ENCODE assay signal across 1 fruit fly cellular context in genomic region chr2L:10408122-10408576, dm6.
TF ChIP-seq lines count a peak whose summit lies in the region.

Ip259 (plus strand) TSS chr2L:10408352.
RpS27A (plus strand) TSS chr2L:10408352.

TF ChIP-seq in whole organism, embryonic, 481 proteins besides CTCF, POLR2A, EP300 and RAD21 (continued from another document and continues in another):
- peak; percentile 61 for TF ChIP-seq CG3065 (GFP tag; optimal IDR thresholded peaks at IDR 0.05; lab: Kevin White, UChicago)
- peak; percentile 47 for TF ChIP-seq CG8281 (tag; optimal IDR thresholded peaks at IDR 0.05; lab: Kevin White, UChicago)
- TF ChIP-seq CG12104 (GFP tag; optimal IDR thresholded peaks at IDR 0.05; lab: Kevin White, UChicago), result peak; percentile 85
- TF ChIP-seq Mrtf (GFP tag; IDR thresholded peaks at IDR 0.05; lab: Robert Waterston, UW), result no peak; the same call in 1 of the 3 replicates
- TF ChIP-seq Med (GFP tag; lab: Kevin White, UChicago), result peak; percentile 97
- TF ChIP-seq zen2 (GFP tag; IDR thresholded peaks at IDR 0.05; lab: Robert Waterston, UW; ENCODE audit: partially characterized antibody), result no peak
- peak; percentile 84 for TF ChIP-seq sob (GFP tag; IDR thresholded peaks at IDR 0.05; lab: Robert Waterston, UW)
- TF ChIP-seq CG18599 (GFP tag; optimal IDR thresholded peaks at IDR 0.05; lab: Kevin White, UChicago), result no peak
- peak; percentile 42 for TF ChIP-seq CG15696 (tag; optimal IDR thresholded peaks at IDR 0.05; lab: Kevin White, UChicago)
- TF ChIP-seq Dad (GFP tag; optimal IDR thresholded peaks at IDR 0.05; lab: Kevin White, UChicago), result peak; percentile 65
- TF ChIP-seq Dip3 (GFP tag; optimal IDR thresholded peaks at IDR 0.05; lab: Kevin White, UChicago), result peak; percentile 68
- peak; percentile 53; the same call in 1 of the 3 replicates for TF ChIP-seq so (GFP tag; IDR thresholded peaks at IDR 0.05; lab: Robert Waterston, UW)
- 0 out of 2 replicates have a peak, but pooled peaks have one; percentile 35 for TF ChIP-seq cas (GFP tag; IDR thresholded peaks at IDR 0.05; lab: Robert Waterston, UW)
- TF ChIP-seq CG18476 (GFP tag; optimal IDR thresholded peaks at IDR 0.05; lab: Kevin White, UChicago), result peak; percentile 42
- no peak for TF ChIP-seq ro (GFP tag; IDR thresholded peaks at IDR 0.05; lab: Robert Waterston, UW)
- peak; percentile 30 to 82 for TF ChIP-seq dpn (GFP tag; optimal IDR thresholded peaks at IDR 0.05; lab: Kevin White, UChicago)
- TF ChIP-seq bsh (GFP tag; optimal IDR thresholded peaks at IDR 0.05; lab: Kevin White, UChicago), result peak in 1 of 2 experiments; percentile 61
- no peak for TF ChIP-seq CG43689 (GFP tag; IDR thresholded peaks at IDR 0.05; lab: Robert Waterston, UW)
- TF ChIP-seq Xbp1 (GFP tag; optimal IDR thresholded peaks at IDR 0.05; lab: Kevin White, UChicago), result peak; percentile 75
- peak; percentile 87 for TF ChIP-seq vvl (GFP tag; IDR thresholded peaks at IDR 0.05; lab: Robert Waterston, UW)
- peak; percentile 80 for TF ChIP-seq CG10209 (GFP tag; optimal IDR thresholded peaks at IDR 0.05; lab: Kevin White, UChicago)
- peak; percentile 57 for TF ChIP-seq CG10979 (tag; optimal IDR thresholded peaks at IDR 0.05; lab: Kevin White, UChicago)
- TF ChIP-seq ttk (GFP tag; IDR thresholded peaks at IDR 0.05; lab: Robert Waterston, UW), result peak; percentile 75
- peak; percentile 86; the same call in 1 of the 2 replicates for TF ChIP-seq chm (GFP tag; IDR thresholded peaks at IDR 0.05; lab: Robert Waterston, UW)
- TF ChIP-seq CkIIα-i1 (GFP tag; IDR thresholded peaks at IDR 0.05; lab: Robert Waterston, UW), result no peak
- no peak for TF ChIP-seq zf30C (GFP tag; optimal IDR thresholded peaks at IDR 0.05; lab: Kevin White, UChicago)
- no peak for TF ChIP-seq CG10462 (GFP tag; optimal IDR thresholded peaks at IDR 0.05; lab: Kevin White, UChicago)
- no peak for TF ChIP-seq CG10565 (GFP tag; optimal IDR thresholded peaks at IDR 0.05; lab: Kevin White, UChicago)
- peak; percentile 71 for TF ChIP-seq mam (GFP tag; optimal IDR thresholded peaks at IDR 0.05; lab: Kevin White, UChicago)
- TF ChIP-seq HLH54F (GFP tag; optimal IDR thresholded peaks at IDR 0.05; lab: Kevin White, UChicago), result peak; percentile 58
- TF ChIP-seq CG8478 (optimal IDR thresholded peaks at IDR 0.05; lab: Kevin White, UChicago), result no peak
- TF ChIP-seq CG16815 (GFP tag; optimal IDR thresholded peaks at IDR 0.05; lab: Kevin White, UChicago), result peak; percentile 6
- TF ChIP-seq HmgZ (tag; optimal IDR thresholded peaks at IDR 0.05; lab: Kevin White, UChicago), result peak; percentile 71
- peak; percentile 62 for TF ChIP-seq p53 (GFP tag; optimal IDR thresholded peaks at IDR 0.05; lab: Kevin White, UChicago)
- no peak for TF ChIP-seq Jarid2 (GFP tag; optimal IDR thresholded peaks at IDR 0.05; lab: Kevin White, UChicago)
- peak; percentile 21 for TF ChIP-seq ems (GFP tag; optimal IDR thresholded peaks at IDR 0.05; lab: Kevin White, UChicago)
- TF ChIP-seq CG1602 (GFP tag; optimal IDR thresholded peaks at IDR 0.05; lab: Kevin White, UChicago), result peak; percentile 24
- TF ChIP-seq eyg (GFP tag; optimal IDR thresholded peaks at IDR 0.05; lab: Kevin White, UChicago), result peak; percentile 41
- peak; percentile 84 for TF ChIP-seq CG9876 (GFP tag; optimal IDR thresholded peaks at IDR 0.05; lab: Kevin White, UChicago)
- no peak for TF ChIP-seq abd-A (tag; optimal IDR thresholded peaks at IDR 0.05; lab: Kevin White, UChicago)
- TF ChIP-seq CG11247 (GFP tag; IDR thresholded peaks at IDR 0.05; lab: Robert Waterston, UW), result peak; percentile 68
- TF ChIP-seq Ets65A (GFP tag; lab: Kevin White, UChicago), result peak; percentile 98
- peak; percentile 61 for TF ChIP-seq Atf3 (GFP tag; optimal IDR thresholded peaks at IDR 0.05; lab: Kevin White, UChicago)
- TF ChIP-seq Aef1 (GFP tag; IDR thresholded peaks at IDR 0.05; lab: Robert Waterston, UW), result peak; percentile 54; the same call in 2 of the 3 replicates
- TF ChIP-seq prd (optimal IDR thresholded peaks at IDR 0.05; lab: Kevin White, UChicago), result no peak
- peak; percentile 62; the same call in 2 of the 3 replicates for TF ChIP-seq prd (GFP tag; IDR thresholded peaks at IDR 0.05; lab: Robert Waterston, UW)
- TF ChIP-seq CG10959 (GFP tag; IDR thresholded peaks at IDR 0.05; lab: Robert Waterston, UW), result peak; percentile 41; the same call in 1 of the 2 replicates
- TF ChIP-seq Sry-β (GFP tag; optimal IDR thresholded peaks at IDR 0.05; lab: Kevin White, UChicago), result peak; percentile 53
- no peak for TF ChIP-seq tx (GFP tag; optimal IDR thresholded peaks at IDR 0.05; lab: Kevin White, UChicago)
- no peak for TF ChIP-seq CG3726 (GFP tag; IDR thresholded peaks at IDR 0.05; lab: Robert Waterston, UW)
- peak; percentile 65 for TF ChIP-seq odd (GFP tag; optimal IDR thresholded peaks at IDR 0.05; lab: Kevin White, UChicago)
- 0 out of 2 replicates have a peak, but pooled peaks have one; percentile 5 for TF ChIP-seq Drgx (GFP tag; IDR thresholded peaks at IDR 0.05; lab: Robert Waterston, UW)
- no peak for TF ChIP-seq Scr (GFP tag; IDR thresholded peaks at IDR 0.05; lab: Robert Waterston, UW; ENCODE audit: partially characterized antibody)
- peak; percentile 30 for TF ChIP-seq pum (GFP tag; optimal IDR thresholded peaks at IDR 0.05; lab: Kevin White, UChicago)
- peak; percentile 74 for TF ChIP-seq sens (GFP tag; lab: Kevin White, UChicago)
- no peak; the same call in 1 of the 2 replicates for TF ChIP-seq tna (GFP tag; IDR thresholded peaks at IDR 0.05; lab: Robert Waterston, UW; ENCODE audit: partially characterized antibody)
- TF ChIP-seq sr (GFP tag; IDR thresholded peaks at IDR 0.05; lab: Robert Waterston, UW), result no peak; the same call in 1 of the 3 replicates
- TF ChIP-seq Nf-YC (tag; optimal IDR thresholded peaks at IDR 0.05; lab: Kevin White, UChicago), result peak; percentile 56
- peak; percentile 53 to 75 for TF ChIP-seq chif (GFP tag; optimal IDR thresholded peaks at IDR 0.05; lab: Kevin White, UChicago)
- peak; percentile 84 for TF ChIP-seq wek (GFP tag; optimal IDR thresholded peaks at IDR 0.05; lab: Kevin White, UChicago)
- TF ChIP-seq Elba2 (GFP tag; optimal IDR thresholded peaks at IDR 0.05; lab: Kevin White, UChicago), result no peak
- TF ChIP-seq gce (GFP tag; IDR thresholded peaks at IDR 0.05; lab: Robert Waterston, UW), result peak; percentile 83; the same call in 2 of the 3 replicates
- no peak for TF ChIP-seq dan (GFP tag; IDR thresholded peaks at IDR 0.05; lab: Robert Waterston, UW)
- peak; percentile 60 for TF ChIP-seq CG10267 (tag; optimal IDR thresholded peaks at IDR 0.05; lab: Kevin White, UChicago)
- peak; percentile 56 for TF ChIP-seq D19B (GFP tag; optimal IDR thresholded peaks at IDR 0.05; lab: Kevin White, UChicago)
- peak; percentile 65; the same call in 2 of the 3 replicates for TF ChIP-seq ase (GFP tag; IDR thresholded peaks at IDR 0.05; lab: Robert Waterston, UW)
- peak; percentile 71 for TF ChIP-seq H15 (GFP tag; IDR thresholded peaks at IDR 0.05; lab: Robert Waterston, UW)
- peak; percentile 69 for TF ChIP-seq fu2 (GFP tag; optimal IDR thresholded peaks at IDR 0.05; lab: Kevin White, UChicago)
- TF ChIP-seq Rx (GFP tag; IDR thresholded peaks at IDR 0.05; lab: Robert Waterston, UW), result no peak; the same call in 1 of the 2 replicates
- TF ChIP-seq CG7357 (GFP tag; IDR thresholded peaks at IDR 0.05; lab: Robert Waterston, UW), result peak; percentile 61; the same call in 1 of the 3 replicates
- TF ChIP-seq klu (GFP tag; IDR thresholded peaks at IDR 0.05; lab: Robert Waterston, UW), result no peak
- TF ChIP-seq CG9437 (GFP tag; optimal IDR thresholded peaks at IDR 0.05; lab: Kevin White, UChicago), result peak; percentile 74
- TF ChIP-seq CG7786 (GFP tag; optimal IDR thresholded peaks at IDR 0.05; lab: Kevin White, UChicago), result peak; percentile 60
- TF ChIP-seq CG1792 (GFP tag; optimal IDR thresholded peaks at IDR 0.05; lab: Kevin White, UChicago), result peak; percentile 15
- TF ChIP-seq hkb (optimal IDR thresholded peaks at IDR 0.05; lab: Kevin White, UChicago), result no peak
- peak; percentile 68 for TF ChIP-seq hkb (GFP tag; IDR thresholded peaks at IDR 0.05; lab: Robert Waterston, UW)
- TF ChIP-seq crc (GFP tag; optimal IDR thresholded peaks at IDR 0.05; lab: Kevin White, UChicago), result peak; percentile 56
- TF ChIP-seq CG16863 (GFP tag; optimal IDR thresholded peaks at IDR 0.05; lab: Kevin White, UChicago), result peak; percentile 47
- peak; percentile 81 for TF ChIP-seq CG3281 (GFP tag; optimal IDR thresholded peaks at IDR 0.05; lab: Kevin White, UChicago)
- no peak for TF ChIP-seq CG11504 (tag; optimal IDR thresholded peaks at IDR 0.05; lab: Kevin White, UChicago)
- peak; percentile 47; the same call in 2 of the 3 replicates for TF ChIP-seq B-H1 (GFP tag; IDR thresholded peaks at IDR 0.05; lab: Robert Waterston, UW)
- peak; percentile 70 for TF ChIP-seq Fer1 (GFP tag; optimal IDR thresholded peaks at IDR 0.05; lab: Kevin White, UChicago)
- TF ChIP-seq caup (GFP tag; optimal IDR thresholded peaks at IDR 0.05; lab: Kevin White, UChicago; ENCODE audit: severe bottlenecking), result peak; percentile 93
- TF ChIP-seq Side (GFP tag; optimal IDR thresholded peaks at IDR 0.05; lab: Kevin White, UChicago), result peak; percentile 75
- TF ChIP-seq Ptx1 (GFP tag; IDR thresholded peaks at IDR 0.05; lab: Robert Waterston, UW), result peak; percentile 71; the same call in 1 of the 2 replicates
- no peak for TF ChIP-seq ab (GFP tag; optimal IDR thresholded peaks at IDR 0.05; lab: Kevin White, UChicago)
- TF ChIP-seq CG34422 (GFP tag; IDR thresholded peaks at IDR 0.05; lab: Robert Waterston, UW), result peak; percentile 83; the same call in 2 of the 3 replicates
- TF ChIP-seq Sry-δ (GFP tag; optimal IDR thresholded peaks at IDR 0.05; lab: Kevin White, UChicago), result peak; percentile 50
- TF ChIP-seq Dbx (GFP tag; IDR thresholded peaks at IDR 0.05; lab: Robert Waterston, UW), result peak; percentile 88
- peak; percentile 85 for TF ChIP-seq Fer3 (tag; optimal IDR thresholded peaks at IDR 0.05; lab: Kevin White, UChicago)
- peak; percentile 67 for TF ChIP-seq Nf-YA (GFP tag; IDR thresholded peaks at IDR 0.05; lab: Robert Waterston, UW)
- TF ChIP-seq CG7372 (GFP tag; IDR thresholded peaks at IDR 0.05; lab: Robert Waterston, UW), result peak; percentile 63; the same call in 1 of the 2 replicates
- peak; percentile 65; the same call in 1 of the 2 replicates for TF ChIP-seq CG5953 (GFP tag; IDR thresholded peaks at IDR 0.05; lab: Robert Waterston, UW)
- no peak for TF ChIP-seq CG4282 (GFP tag; optimal IDR thresholded peaks at IDR 0.05; lab: Kevin White, UChicago)
- TF ChIP-seq Lpt (GFP tag; optimal IDR thresholded peaks at IDR 0.05; lab: Kevin White, UChicago), result no peak
- peak; percentile 32 to 46 for TF ChIP-seq Pdp1 (GFP tag; optimal IDR thresholded peaks at IDR 0.05; lab: Kevin White, UChicago)
- TF ChIP-seq CG9817 (tag; optimal IDR thresholded peaks at IDR 0.05; lab: Kevin White, UChicago), result peak; percentile 70
- peak; percentile 55 for TF ChIP-seq trem (tag; optimal IDR thresholded peaks at IDR 0.05; lab: Kevin White, UChicago)
- TF ChIP-seq CoRest (tag; optimal IDR thresholded peaks at IDR 0.05; lab: Kevin White, UChicago), result peak; percentile 65
- no peak for TF ChIP-seq Blimp-1 (GFP tag; optimal IDR thresholded peaks at IDR 0.05; lab: Kevin White, UChicago)
- TF ChIP-seq Eip74EF (GFP tag; optimal IDR thresholded peaks at IDR 0.05; lab: Kevin White, UChicago), result peak in 1 of 2 experiments; percentile 64
- peak; percentile 69 for TF ChIP-seq CG30431 (GFP tag; optimal IDR thresholded peaks at IDR 0.05; lab: Kevin White, UChicago)
- TF ChIP-seq CG8944 (GFP tag; optimal IDR thresholded peaks at IDR 0.05; lab: Kevin White, UChicago), result no peak
- no peak; the same call in 1 of the 2 replicates for TF ChIP-seq peb (GFP tag; IDR thresholded peaks at IDR 0.05; lab: Robert Waterston, UW)
- TF ChIP-seq gcm2 (GFP tag; optimal IDR thresholded peaks at IDR 0.05; lab: Kevin White, UChicago), result peak; percentile 10
- TF ChIP-seq Ssrp (tag; optimal IDR thresholded peaks at IDR 0.05; lab: Kevin White, UChicago), result peak; percentile 52
- TF ChIP-seq Asciz (GFP tag; optimal IDR thresholded peaks at IDR 0.05; lab: Kevin White, UChicago), result peak; percentile 70
- TF ChIP-seq E2f1 (GFP tag; IDR thresholded peaks at IDR 0.05; lab: Robert Waterston, UW), result peak; percentile 61; the same call in 1 of the 2 replicates
- TF ChIP-seq Lim3 (GFP tag; IDR thresholded peaks at IDR 0.05; lab: Robert Waterston, UW), result no peak
- peak; percentile 18 for TF ChIP-seq CG6254 (GFP tag; optimal IDR thresholded peaks at IDR 0.05; lab: Kevin White, UChicago)
- peak; percentile 55 for TF ChIP-seq tgo (GFP tag; IDR thresholded peaks at IDR 0.05; lab: Robert Waterston, UW)
- TF ChIP-seq insv (GFP tag; optimal IDR thresholded peaks at IDR 0.05; lab: Kevin White, UChicago), result peak in 1 of 2 experiments; percentile 62
- TF ChIP-seq Bgb (GFP tag; IDR thresholded peaks at IDR 0.05; lab: Robert Waterston, UW; ENCODE audit: partially characterized antibody), result peak; percentile 16; the same call in 1 of the 2 replicates
- peak; percentile 21 for TF ChIP-seq Spps (tag; optimal IDR thresholded peaks at IDR 0.05; lab: Kevin White, UChicago)
- no peak; the same call in 1 of the 2 replicates for TF ChIP-seq NFAT (GFP tag; IDR thresholded peaks at IDR 0.05; lab: Robert Waterston, UW)
- TF ChIP-seq Stat92E (GFP tag; optimal IDR thresholded peaks at IDR 0.05; lab: Kevin White, UChicago), result peak in 1 of 3 experiments; percentile 65
- TF ChIP-seq kni (GFP tag; optimal IDR thresholded peaks at IDR 0.05; lab: Kevin White, UChicago), result no peak
- TF ChIP-seq br (optimal IDR thresholded peaks at IDR 0.05; lab: Kevin White, UChicago), result no peak
- no peak for TF ChIP-seq CG6791 (GFP tag; IDR thresholded peaks at IDR 0.05; lab: Robert Waterston, UW; ENCODE audit: partially characterized antibody)
- TF ChIP-seq twi (tag; optimal IDR thresholded peaks at IDR 0.05; lab: Kevin White, UChicago), result peak; percentile 46
- TF ChIP-seq grn (GFP tag; optimal IDR thresholded peaks at IDR 0.05; lab: Kevin White, UChicago), result no peak
- TF ChIP-seq slp2 (GFP tag; optimal IDR thresholded peaks at IDR 0.05; lab: Kevin White, UChicago), result peak; percentile 83
- peak; percentile 53 for TF ChIP-seq CG8388 (GFP tag; optimal IDR thresholded peaks at IDR 0.05; lab: Kevin White, UChicago)
- peak; percentile 64 for TF ChIP-seq CG1647 (GFP tag; optimal IDR thresholded peaks at IDR 0.05; lab: Kevin White, UChicago)
- TF ChIP-seq her (GFP tag; optimal IDR thresholded peaks at IDR 0.05; lab: Kevin White, UChicago), result peak; percentile 65
- peak; percentile 86 for TF ChIP-seq HLHmδ (GFP tag; optimal IDR thresholded peaks at IDR 0.05; lab: Kevin White, UChicago)
- TF ChIP-seq CG32767 (GFP tag; IDR thresholded peaks at IDR 0.05; lab: Robert Waterston, UW), result peak; percentile 61; the same call in 1 of the 2 replicates
- no peak; the same call in 1 of the 2 replicates for TF ChIP-seq CG14667 (GFP tag; IDR thresholded peaks at IDR 0.05; lab: Robert Waterston, UW)
